Worm (Caenorhabditis elegans): ENCODE data around the gene C29E4.17.

C29E4.17 gene

DNA sequence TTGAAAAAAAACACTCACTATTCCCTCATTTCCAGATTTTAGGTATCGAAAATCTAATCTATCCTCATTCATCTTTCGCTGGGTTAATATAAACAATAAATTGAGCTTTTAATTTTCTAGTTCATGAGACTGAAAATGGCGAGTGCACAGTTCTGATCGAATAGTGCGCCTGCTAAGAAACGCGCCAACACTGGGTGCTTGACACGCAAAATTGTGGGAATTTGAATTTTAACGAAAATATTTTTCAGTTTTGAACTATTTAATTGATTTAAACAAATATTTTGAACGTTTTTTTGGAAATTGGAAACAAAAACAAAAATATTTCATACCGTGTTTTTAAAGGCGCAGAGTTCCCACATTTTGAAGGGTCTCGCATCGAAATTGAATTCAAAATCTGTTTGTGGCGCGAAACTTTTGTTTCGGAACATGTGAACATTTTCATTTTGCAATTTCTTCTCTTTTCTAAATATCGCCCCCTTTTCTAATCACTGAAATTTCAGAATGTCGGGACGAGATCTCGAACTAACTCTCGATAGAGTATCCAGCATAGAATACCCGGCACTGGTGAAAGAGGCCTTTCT lies 6.3 kb downstream of the C29E4.17 start, which contains the start of the genes C29E4.13 and npp-15 (continued):
- TF ChIP-seq C16A3.4 (tag; optimal IDR thresholded peaks at IDR 0.05): peak; percentile 55
- TF ChIP-seq ceh-8 (GFP tag; optimal IDR thresholded peaks at IDR 0.05): no peak
- TF ChIP-seq lin-15B (tag; optimal IDR thresholded peaks at IDR 0.05): peak; percentile 18
- TF ChIP-seq ceh-88 (GFP tag; IDR thresholded peaks at IDR 0.05): no peak
- TF ChIP-seq F16B12.6 (tag; optimal IDR thresholded peaks at IDR 0.05): peak; percentile 44
- peak; percentile 51 for TF ChIP-seq nhr-20 (tag; optimal IDR thresholded peaks at IDR 0.05)
- peak; percentile 53 for TF ChIP-seq nhr-71 (tag; optimal IDR thresholded peaks at IDR 0.05)
- no peak for TF ChIP-seq nhr-77 (tag; optimal IDR thresholded peaks at IDR 0.05)
- peak; percentile 39 for TF ChIP-seq xbp-1 (tag; optimal IDR thresholded peaks at IDR 0.05)
- peak; percentile 70 for TF ChIP-seq mep-1 (tag; optimal IDR thresholded peaks at IDR 0.05)
- TF ChIP-seq lin-35 (GFP tag; optimal IDR thresholded peaks at IDR 0.05): peak; percentile 74 to 87
- TF ChIP-seq skn-1 (tag; optimal IDR thresholded peaks at IDR 0.05): peak; percentile 24
- peak; percentile 27 for TF ChIP-seq nhr-90 (tag; optimal IDR thresholded peaks at IDR 0.05; ENCODE audit: poor library complexity)
- TF ChIP-seq efl-1 (optimal IDR thresholded peaks at IDR 0.05): peak; percentile 64 to 81
- peak; percentile 83 to 98 for TF ChIP-seq efl-1 (GFP tag; optimal IDR thresholded peaks at IDR 0.05 in 1 of 2)

DNA sequence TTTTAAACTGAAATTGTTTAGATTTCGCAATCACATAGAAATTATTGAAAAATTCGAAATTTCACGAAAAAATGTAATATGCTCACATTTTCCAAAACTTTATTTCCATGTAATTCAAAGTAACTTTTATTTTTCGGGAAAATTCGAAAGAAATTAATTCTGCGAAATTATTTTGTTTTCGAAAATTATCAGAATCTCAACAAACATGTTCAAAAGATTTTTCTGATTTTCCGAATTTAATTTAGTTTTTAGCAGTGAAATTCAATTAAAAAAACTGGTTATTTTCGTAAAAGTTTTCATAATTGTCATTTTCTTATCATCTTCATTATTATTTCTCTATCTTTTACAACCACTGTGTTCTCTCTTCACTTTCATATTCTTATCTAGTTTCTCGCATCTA lies 10.9 kb downstream of the C29E4.17 start, which contains the start of gene ran-2:
TSS of gene ran-2 (plus strand) at position 301 of the 400 bp plus-strand sequence.
- TF ChIP-seq lin-35 (GFP tag; optimal IDR thresholded peaks at IDR 0.05) (peak in 1 of 2 experiments; percentile 11), tbx-2 (tag; optimal IDR thresholded peaks at IDR 0.05) (no peak), pag-3 (tag; optimal IDR thresholded peaks at IDR 0.05; ENCODE audit: borderline replicate concordance, insufficient read depth) (no peak), nhr-77 (tag; optimal IDR thresholded peaks at IDR 0.05) (no peak)

DNA sequence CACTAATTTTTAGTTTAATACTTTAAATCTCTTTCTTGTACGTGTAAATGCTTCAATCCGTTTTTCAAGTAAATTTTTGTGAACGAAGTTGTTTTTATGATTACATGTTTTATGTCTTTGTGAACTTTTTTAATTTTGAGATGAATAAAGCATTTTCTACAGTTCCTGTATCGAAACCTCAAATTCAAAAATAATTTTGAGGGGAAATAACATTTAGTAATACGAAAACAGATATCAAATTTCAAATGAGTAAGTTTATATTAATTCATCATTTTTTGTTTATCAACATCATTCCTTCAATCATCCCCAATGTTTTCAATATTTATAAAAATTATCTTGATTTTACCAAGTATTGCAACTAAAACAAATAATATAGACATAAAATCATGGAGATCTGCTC lies 15.2 kb downstream of the C29E4.17 start, which contains the start of gene C29E4.10:
TSS of gene C29E4.10 (plus strand) at position 301 of the 400 bp plus-strand sequence.
- TF ChIP-seq zip-4 (GFP tag; optimal IDR thresholded peaks at IDR 0.05) (no peak), nhr-47 (tag; optimal IDR thresholded peaks at IDR 0.05) (no peak), grh-1 (GFP tag; IDR thresholded peaks at IDR 0.05) (no peak), blmp-1 (tag; optimal IDR thresholded peaks at IDR 0.05) (no peak), nhr-237 (tag; optimal IDR thresholded peaks at IDR 0.05) (no peak), ama-1 (optimal IDR thresholded peaks at IDR 0.05) (no peak), ets-5 (GFP tag; IDR thresholded peaks at IDR 0.05) (no peak), swsn-7 (tag; optimal IDR thresholded peaks at IDR 0.05) (no peak), elt-2 (tag; optimal IDR thresholded peaks at IDR 0.05) (no peak), ceh-63 (GFP tag; optimal IDR thresholded peaks at IDR 0.05) (no peak), unc-86 (tag; optimal IDR thresholded peaks at IDR 0.05) (no peak), snpc-4 (tag; optimal IDR thresholded peaks at IDR 0.05) (no peak), xbp-1 (tag; optimal IDR thresholded peaks at IDR 0.05) (no peak), nhr-11 (tag; optimal IDR thresholded peaks at IDR 0.05) (no peak), lin-14 (GFP tag; optimal IDR thresholded peaks at IDR 0.05) (no peak), efl-3 (GFP tag; optimal IDR thresholded peaks at IDR 0.05) (no peak)

DNA sequence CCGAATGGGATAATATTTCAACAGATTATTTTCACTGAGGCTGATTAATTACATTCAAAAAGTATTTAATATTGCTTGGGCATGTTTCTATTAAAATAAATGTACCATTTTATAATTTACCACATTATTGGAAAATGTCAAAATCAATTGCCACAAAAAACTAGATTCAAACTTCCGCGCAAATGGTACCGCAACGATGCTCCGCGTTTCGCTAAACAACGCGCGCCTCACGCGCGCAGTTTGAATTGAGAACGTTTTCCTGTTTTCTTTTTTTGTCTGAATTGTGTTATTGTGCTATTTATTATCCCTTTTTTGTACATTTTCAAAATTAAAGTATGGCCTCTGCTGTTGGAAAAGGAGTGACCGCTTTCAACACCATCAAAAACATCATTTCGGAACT lies 18.5 kb downstream of the C29E4.17 start, which contains the start of gene C29E4.12:
TSS of gene C29E4.12 (plus strand) at position 333 of the 400 bp plus-strand sequence.
- TF ChIP-seq irx-1 (tag; optimal IDR thresholded peaks at IDR 0.05) (peak; percentile 62), rnt-1 (tag; optimal IDR thresholded peaks at IDR 0.05) (peak; percentile 87), nhr-47 (tag; optimal IDR thresholded peaks at IDR 0.05) (peak; percentile 84), ceh-63 (GFP tag; optimal IDR thresholded peaks at IDR 0.05) (no peak), elt-3 (tag; optimal IDR thresholded peaks at IDR 0.05) (peak in 2 of 6 experiments; percentile 4 to 64), hlh-4 (tag; optimal IDR thresholded peaks at IDR 0.05) (no peak), ets-5 (GFP tag; IDR thresholded peaks at IDR 0.05) (no peak), snpc-4 (tag; optimal IDR thresholded peaks at IDR 0.05) (peak; percentile 27), grh-1 (GFP tag; IDR thresholded peaks at IDR 0.05) (peak; percentile 69), tlp-1 (tag; optimal IDR thresholded peaks at IDR 0.05) (no peak), nhr-85 (tag) (peak; percentile 86), lin-35 (GFP tag; optimal IDR thresholded peaks at IDR 0.05) (peak; percentile 98 to 99), nhr-71 (tag; optimal IDR thresholded peaks at IDR 0.05) (peak; percentile 82), ztf-4 (tag; optimal IDR thresholded peaks at IDR 0.05) (no peak), pag-3 (tag; optimal IDR thresholded peaks at IDR 0.05; ENCODE audit: borderline replicate concordance, insufficient read depth) (no peak), ceh-82 (tag; optimal IDR thresholded peaks at IDR 0.05) (peak; percentile 47 to 79 (median 69)), fkh-4 (tag; optimal IDR thresholded peaks at IDR 0.05; ENCODE audit: borderline replicate concordance) (no peak), nhr-12 (tag; optimal IDR thresholded peaks at IDR 0.05) (no peak), unc-30 (tag; optimal IDR thresholded peaks at IDR 0.05) (no peak), nhr-237 (tag; optimal IDR thresholded peaks at IDR 0.05) (peak; percentile 62), lin-13 (GFP tag; optimal IDR thresholded peaks at IDR 0.05) (peak; percentile 70), unc-130 (tag; optimal IDR thresholded peaks at IDR 0.05) (peak; percentile 40), ama-1 (optimal IDR thresholded peaks at IDR 0.05) (no peak), elt-2 (tag; optimal IDR thresholded peaks at IDR 0.05) (peak; percentile 26), skn-1 (tag; optimal IDR thresholded peaks at IDR 0.05) (peak; percentile 81), dsc-1 (tag; optimal IDR thresholded peaks at IDR 0.05) (no peak)

Data from whole organism, L1 larva.